Fruit fly (Drosophila melanogaster) whole organism: ENCODE data around the gene Pus1.

Source experiments
- Dll ChIP-seq: fragments of >200 bp; optimal IDR thresholded peaks from 2 replicates; lab custom pipeline; 2017
- EcR ChIP-seq, 2 experiments: fragments of >200 bp; optimal IDR thresholded peaks; 2 replicates each; lab custom pipeline; 2017; ENCODE audit warnings: missing biosample characterization in 2 of 2, missing genetic modification characterization in 2 of 2, missing genetic modification reagents in 2 of 2
- pan ChIP-seq: fragments of >200 bp; optimal IDR thresholded peaks from 2 replicates; lab custom pipeline; 2017

dm6 chr3R:20595145-20595812 is 2.8 kb upstream of the Pus1 start:
- no peak for TF ChIP-seq Dll (lab: Kevin White, UChicago)
- no peak for TF ChIP-seq pan (lab: Kevin White, UChicago)
- TF ChIP-seq EcR (GFP tag; optimal IDR thresholded peaks at IDR 0.05; lab: Kevin White, UChicago) = no peak
